Worm (Caenorhabditis elegans) whole organism, L3 larva: ENCODE measurements around the gene Y82E9BR.6.

Experiments
- ama-1 ChIP-seq: fragments of 150-350 bp; optimal IDR thresholded peaks from 2 replicates; lab custom pipeline; 2018
- elt-1 ChIP-seq: fragments of 150-350 bp; optimal IDR thresholded peaks from 2 replicates; lab custom pipeline; 2014; ENCODE audit warnings: missing biosample characterization, missing genetic modification characterization
- fkh-10 ChIP-seq: sonication (generic microtip); optimal IDR thresholded peaks from 2 replicates; lab custom pipeline; 2017; ENCODE audit warnings: missing biosample characterization, missing genetic modification reagents, missing genetic modification characterization
- fos-1 ChIP-seq: fragments of 150-350 bp; optimal IDR thresholded peaks from 2 replicates; lab custom pipeline; 2014; ENCODE audit warnings: missing biosample characterization, missing genetic modification characterization
- jun-1 ChIP-seq: fragments of 150-350 bp; optimal IDR thresholded peaks from 2 replicates; lab custom pipeline; 2014; ENCODE audit warnings: missing biosample characterization, missing genetic modification reagents, missing genetic modification characterization
- lin-15B ChIP-seq: fragments of 150-350 bp; optimal IDR thresholded peaks from 2 replicates; lab custom pipeline; 2014; ENCODE audit warnings: missing biosample characterization, missing genetic modification characterization
- nfya-1 ChIP-seq: sonication (generic microtip); optimal IDR thresholded peaks from 2 replicates; lab custom pipeline; 2017; ENCODE audit warnings: missing genetic modification characterization, mild to moderate bottlenecking, missing compliant biosample characterization, antibody characterized with exemption, moderate library complexity; ENCODE audit not compliant: insufficient read depth
- nhr-237 ChIP-seq: fragments of 150-350 bp; optimal IDR thresholded peaks from 2 replicates; lab custom pipeline; 2014; ENCODE audit warnings: missing biosample characterization, missing genetic modification characterization
- sea-2 ChIP-seq: fragments of 150-350 bp; sonication (generic microtip); optimal IDR thresholded peaks from 4 replicates; lab custom pipeline; 2014; ENCODE audit warnings: missing biosample characterization, missing genetic modification reagents, missing genetic modification characterization
- skn-1 ChIP-seq: fragments of 150-350 bp; optimal IDR thresholded peaks from 2 replicates; lab custom pipeline; 2014; ENCODE audit warnings: missing biosample characterization, missing genetic modification characterization
- unc-62 ChIP-seq: fragments of 150-350 bp; sonication (generic microtip); optimal IDR thresholded peaks from 4 replicates; lab custom pipeline; 2014; ENCODE audit warnings: missing biosample characterization, missing genetic modification reagents, missing genetic modification characterization
- zag-1 ChIP-seq: fragments of 150-350 bp; optimal IDR thresholded peaks from 2 replicates; lab custom pipeline; 2014; ENCODE audit warnings: missing biosample characterization, missing genetic modification characterization
- ztf-4 ChIP-seq: fragments of 150-350 bp; optimal IDR thresholded peaks from 2 replicates; lab custom pipeline; 2014; ENCODE audit warnings: missing biosample characterization, missing genetic modification characterization

DNA sequence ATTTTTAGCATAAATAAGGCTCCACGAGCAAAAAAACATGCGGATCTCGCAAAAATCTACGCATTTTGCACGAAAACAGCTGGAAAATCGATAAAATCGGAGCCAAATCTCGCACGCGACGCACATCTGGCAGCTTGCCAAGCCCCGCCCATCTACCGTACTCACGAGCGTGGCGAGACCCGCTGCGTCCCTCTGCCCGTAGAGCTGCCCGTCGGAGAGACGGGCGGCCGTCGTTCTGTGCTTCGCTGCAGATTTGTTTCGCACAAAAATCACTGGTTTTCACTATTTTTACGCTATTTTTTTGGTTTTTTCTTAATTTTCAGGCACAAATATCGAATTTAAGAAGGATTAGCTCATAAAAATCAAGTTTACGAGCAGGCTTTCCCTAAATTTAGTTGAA is 37.7 kb downstream of the Y82E9BR.6 start:
- TF ChIP-seq nfya-1 (tag; lab: Kevin White, UChicago) (peak; percentile 99), lin-15B (tag; lab: Kevin White, UChicago) (peak; percentile 94), nhr-237 (no peak), ama-1 (peak; percentile 88), fos-1 (peak; percentile 66), ztf-4 (tag; lab: Kevin White, UChicago) (no peak), sea-2 (GFP tag; lab: Kevin White, UChicago) (no peak), elt-1 (tag; lab: Kevin White, UChicago) (peak; percentile 46), skn-1 (tag; lab: Kevin White, UChicago) (peak; percentile 30), jun-1 (peak; percentile 73), fkh-10 (no peak), zag-1 (tag; lab: Kevin White, UChicago) (no peak), unc-62 (no peak)
